Worm (Caenorhabditis elegans) whole organism, midembryonic: ENCODE results near the gene B0024.3.

Source experiments
- flt-1 ChIP-seq: fragments of 200-800 bp; sonication (Bioruptor generic); IDR thresholded peaks from 2 replicates; pipeline ENCODE4 v1.3.6; 2022; ENCODE audit warnings: missing genetic modification characterization, missing compliant biosample characterization
- med-1 ChIP-seq: sonication (generic microtip); optimal IDR thresholded peaks from 2 replicates; lab custom pipeline; 2017; ENCODE audit warnings: missing genetic modification characterization, mild to moderate bottlenecking, missing compliant biosample characterization, antibody characterized with exemption, missing genetic modification reagents; ENCODE audit not compliant: insufficient read depth
- tab-1 ChIP-seq: fragments of 200-800 bp; sonication (Bioruptor generic); IDR thresholded peaks from 2 replicates; pipeline ENCODE4 v1.3.6; 2022; ENCODE audit warnings: missing genetic modification characterization, missing compliant biosample characterization
- ztf-23 ChIP-seq: fragments of 200-800 bp; sonication (Bioruptor generic); IDR thresholded peaks from 2 replicates; pipeline ENCODE4 v1.3.6; 2022; ENCODE audit warnings: missing genetic modification reagents, missing genetic modification characterization, missing compliant biosample characterization

DNA sequence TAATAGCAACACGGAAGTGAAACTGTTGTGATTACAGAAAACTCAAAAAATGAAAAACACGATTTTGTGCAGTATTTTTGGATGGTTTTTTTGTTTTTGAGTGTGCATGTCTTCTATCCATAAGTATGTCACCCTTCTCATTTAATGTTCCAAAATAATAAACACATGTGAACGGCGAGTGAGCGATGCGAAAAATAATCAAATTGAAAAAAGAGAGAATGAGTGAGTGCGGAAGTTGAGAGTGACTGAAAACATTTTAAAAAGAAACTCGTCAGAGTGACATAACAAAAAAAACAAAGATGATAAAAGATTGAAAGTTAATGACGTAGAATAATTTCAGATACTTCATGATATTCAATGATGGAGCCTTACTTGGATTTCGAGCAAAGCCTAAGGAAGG lies 37.8 kb upstream of the B0024.3 start:
- TF ChIP-seq flt-1 (GFP tag; lab: Robert Waterston, UW), result no peak
- no peak for TF ChIP-seq med-1 (GFP tag; lab: Kevin White, UChicago)
- TF ChIP-seq ztf-23, result no peak
- TF ChIP-seq tab-1, result no peak
